Worm (Caenorhabditis elegans) whole organism, L3 larva: Measurements from ENCODE around the gene spe-19.

Experiments used
- R02D3.7 ChIP-seq: fragments of 150-350 bp; optimal IDR thresholded peaks from 2 replicates; lab custom pipeline; 2014; ENCODE audit warnings: missing biosample characterization, missing genetic modification characterization
- ZK546.5 ChIP-seq: sonication (generic microtip); optimal IDR thresholded peaks from 2 replicates; lab custom pipeline; 2017; ENCODE audit warnings: missing biosample characterization, missing genetic modification characterization
- aly-2 ChIP-seq: fragments of 150-350 bp; optimal IDR thresholded peaks from 2 replicates; lab custom pipeline; 2014; ENCODE audit warnings: missing biosample characterization, missing genetic modification characterization
- ama-1 ChIP-seq: fragments of 150-350 bp; optimal IDR thresholded peaks from 2 replicates; lab custom pipeline; 2018
- ceh-16 ChIP-seq: sonication (generic microtip); optimal IDR thresholded peaks from 2 replicates; lab custom pipeline; 2017; ENCODE audit warnings: missing biosample characterization, missing genetic modification characterization
- ceh-28 ChIP-seq: fragments of 150-350 bp; optimal IDR thresholded peaks from 2 replicates; lab custom pipeline; 2014; ENCODE audit warnings: missing biosample characterization, missing genetic modification reagents, missing genetic modification characterization
- ceh-82 ChIP-seq: fragments of 150-350 bp; optimal IDR thresholded peaks from 2 replicates; lab custom pipeline; 2014; ENCODE audit warnings: missing biosample characterization, missing genetic modification characterization
- egl-27 ChIP-seq: sonication (generic microtip); optimal IDR thresholded peaks from 4 replicates; lab custom pipeline; 2017; ENCODE audit warnings: missing biosample characterization, missing genetic modification reagents, missing genetic modification characterization
- egl-5 ChIP-seq: fragments of 150-350 bp; optimal IDR thresholded peaks from 2 replicates; lab custom pipeline; 2017; ENCODE audit warnings: missing biosample characterization, missing genetic modification reagents, missing genetic modification characterization, inconsistent platforms
- elt-1 ChIP-seq: fragments of 150-350 bp; optimal IDR thresholded peaks from 2 replicates; lab custom pipeline; 2014; ENCODE audit warnings: missing biosample characterization, missing genetic modification characterization
- elt-3 ChIP-seq, 3 experiments: fragments of 150-350 bp in 1 of 3; sonication (generic microtip) in 2 of 3; optimal IDR thresholded peaks; 2 replicates in 2 of 3; 4 replicates in 1 of 3; lab custom pipeline; 2014 to 2017; ENCODE audit warnings: missing biosample characterization in 3 of 3, missing genetic modification characterization in 3 of 3
- fkh-10 ChIP-seq: sonication (generic microtip); optimal IDR thresholded peaks from 2 replicates; lab custom pipeline; 2017; ENCODE audit warnings: missing biosample characterization, missing genetic modification reagents, missing genetic modification characterization
- fkh-2 ChIP-seq: fragments of 150-350 bp; optimal IDR thresholded peaks from 2 replicates; lab custom pipeline; 2014; ENCODE audit warnings: missing biosample characterization, missing genetic modification reagents, missing genetic modification characterization
- fos-1 ChIP-seq: fragments of 150-350 bp; optimal IDR thresholded peaks from 2 replicates; lab custom pipeline; 2014; ENCODE audit warnings: missing biosample characterization, missing genetic modification characterization
- hmg-11 ChIP-seq: sonication (generic microtip); optimal IDR thresholded peaks from 2 replicates; lab custom pipeline; 2016; ENCODE audit warnings: missing genetic modification characterization, missing compliant biosample characterization
- jun-1 ChIP-seq: fragments of 150-350 bp; optimal IDR thresholded peaks from 2 replicates; lab custom pipeline; 2014; ENCODE audit warnings: missing biosample characterization, missing genetic modification reagents, missing genetic modification characterization
- lin-15B ChIP-seq: fragments of 150-350 bp; optimal IDR thresholded peaks from 2 replicates; lab custom pipeline; 2014; ENCODE audit warnings: missing biosample characterization, missing genetic modification characterization
- lin-39 ChIP-seq: fragments of 150-350 bp; optimal IDR thresholded peaks from 2 replicates; lab custom pipeline; 2018; ENCODE audit warnings: missing biosample characterization, missing genetic modification reagents, missing genetic modification characterization
- lsy-12 ChIP-seq: sonication (generic microtip); optimal IDR thresholded peaks from 2 replicates; lab custom pipeline; 2016; ENCODE audit warnings: mild to moderate bottlenecking, missing genetic modification characterization, missing compliant biosample characterization
- mml-1 ChIP-seq: fragments of 150-350 bp; sonication (generic microtip); optimal IDR thresholded peaks from 3 replicates; lab custom pipeline; 2014; ENCODE audit warnings: missing biosample characterization, missing genetic modification characterization
- nfya-1 ChIP-seq: sonication (generic microtip); optimal IDR thresholded peaks from 2 replicates; lab custom pipeline; 2017; ENCODE audit warnings: missing genetic modification characterization, mild to moderate bottlenecking, missing compliant biosample characterization, antibody characterized with exemption, moderate library complexity; ENCODE audit not compliant: insufficient read depth
- nhr-12 ChIP-seq: fragments of 150-350 bp; optimal IDR thresholded peaks from 2 replicates; lab custom pipeline; 2014; ENCODE audit warnings: missing biosample characterization, missing genetic modification characterization
- nhr-23 ChIP-seq: fragments of 150-350 bp; optimal IDR thresholded peaks from 2 replicates; lab custom pipeline; 2014; ENCODE audit warnings: missing biosample characterization, missing genetic modification reagents, missing genetic modification characterization
- nhr-237 ChIP-seq: fragments of 150-350 bp; optimal IDR thresholded peaks from 2 replicates; lab custom pipeline; 2014; ENCODE audit warnings: missing biosample characterization, missing genetic modification characterization
- nhr-25 ChIP-seq: sonication (generic microtip); optimal IDR thresholded peaks from 2 replicates; lab custom pipeline; 2017; ENCODE audit warnings: missing biosample characterization, missing genetic modification characterization
- nhr-28 ChIP-seq: fragments of 150-350 bp; optimal IDR thresholded peaks from 2 replicates; lab custom pipeline; 2014; ENCODE audit warnings: missing biosample characterization, missing genetic modification characterization
- nhr-43 ChIP-seq: sonication (generic microtip); optimal IDR thresholded peaks from 2 replicates; lab custom pipeline; 2016; ENCODE audit warnings: mild to moderate bottlenecking, missing genetic modification characterization, missing compliant biosample characterization; ENCODE audit not compliant: poor library complexity, severe bottlenecking
- nhr-67 ChIP-seq: fragments of 150-350 bp; optimal IDR thresholded peaks from 2 replicates; lab custom pipeline; 2014; ENCODE audit warnings: missing biosample characterization, missing genetic modification characterization
- nhr-76 ChIP-seq: fragments of 150-350 bp; sonication (generic microtip); optimal IDR thresholded peaks from 5 replicates; lab custom pipeline; 2014; ENCODE audit warnings: missing biosample characterization, missing genetic modification characterization
- nhr-77 ChIP-seq: fragments of 150-350 bp; optimal IDR thresholded peaks from 2 replicates; lab custom pipeline; 2014; ENCODE audit warnings: missing biosample characterization, missing genetic modification characterization
- pha-4 ChIP-seq: fragments of 150-350 bp; optimal IDR thresholded peaks from 2 replicates; lab custom pipeline; 2014; ENCODE audit warnings: missing biosample characterization, missing genetic modification reagents, missing genetic modification characterization
- sea-2 ChIP-seq: fragments of 150-350 bp; sonication (generic microtip); optimal IDR thresholded peaks from 4 replicates; lab custom pipeline; 2014; ENCODE audit warnings: missing biosample characterization, missing genetic modification reagents, missing genetic modification characterization
- snpc-4 ChIP-seq: fragments of 150-350 bp; optimal IDR thresholded peaks from 2 replicates; lab custom pipeline; 2014; ENCODE audit warnings: missing biosample characterization, missing genetic modification characterization
- unc-39 ChIP-seq: sonication (generic microtip); optimal IDR thresholded peaks from 4 replicates; lab custom pipeline; 2017; ENCODE audit warnings: missing biosample characterization, missing genetic modification characterization
- unc-62 ChIP-seq: fragments of 150-350 bp; sonication (generic microtip); optimal IDR thresholded peaks from 4 replicates; lab custom pipeline; 2014; ENCODE audit warnings: missing biosample characterization, missing genetic modification reagents, missing genetic modification characterization
- zag-1 ChIP-seq: fragments of 150-350 bp; optimal IDR thresholded peaks from 2 replicates; lab custom pipeline; 2014; ENCODE audit warnings: missing biosample characterization, missing genetic modification characterization
- ztf-11 ChIP-seq: fragments of 150-350 bp; optimal IDR thresholded peaks from 2 replicates; lab custom pipeline; 2014; ENCODE audit warnings: missing biosample characterization, missing genetic modification characterization

The spe-19 gene

DNA sequence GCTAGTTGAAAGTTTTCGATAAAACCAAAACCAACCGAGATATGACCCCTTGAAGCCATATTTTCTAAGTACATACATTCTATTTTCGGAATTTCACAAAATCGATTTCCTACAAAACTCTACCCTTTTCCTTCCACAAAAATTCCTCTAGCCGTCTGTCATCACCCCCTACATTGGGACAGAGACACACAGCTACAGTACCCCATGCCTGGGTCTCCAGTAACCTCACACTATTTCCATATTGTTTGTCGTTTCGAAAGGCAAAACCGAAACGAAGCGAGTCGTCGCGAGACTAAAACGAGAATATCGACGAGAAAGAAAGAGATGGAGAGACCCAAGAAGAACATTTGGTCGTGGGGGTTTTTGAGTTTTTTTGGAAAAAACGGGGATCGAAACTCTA lies 21.2 kb upstream of the spe-19 start:
- peak; percentile 70 for TF ChIP-seq pha-4
- TF ChIP-seq egl-5, result no peak
- no peak for TF ChIP-seq jun-1 (tag; lab: Kevin White, UChicago)
- no peak for TF ChIP-seq nhr-237 (tag; lab: Kevin White, UChicago)
- TF ChIP-seq nhr-25 (tag; lab: Kevin White, UChicago), result no peak
- TF ChIP-seq ceh-82, result no peak
- peak; percentile 28 for TF ChIP-seq nfya-1 (tag; lab: Kevin White, UChicago)
- no peak for TF ChIP-seq nhr-28
- TF ChIP-seq zag-1, result no peak
- no peak for TF ChIP-seq lsy-12 (tag; lab: Kevin White, UChicago)
- TF ChIP-seq hmg-11 (tag; lab: Kevin White, UChicago), result no peak
- no peak for TF ChIP-seq ama-1
- no peak for TF ChIP-seq ZK546.5 (tag; lab: Kevin White, UChicago)

ce11 chrV:20067075-20067474 lies 19.9 kb upstream of the spe-19 start:
- TF ChIP-seq fkh-10 (GFP tag; lab: Kevin White, UChicago), result no peak
- TF ChIP-seq nfya-1 (tag; lab: Kevin White, UChicago), result no peak
- TF ChIP-seq nhr-12 (tag; lab: Kevin White, UChicago), result no peak
- no peak for TF ChIP-seq nhr-23 (tag; lab: Kevin White, UChicago)
- TF ChIP-seq nhr-43 (tag; lab: Kevin White, UChicago), result no peak
- TF ChIP-seq elt-1 (tag; lab: Kevin White, UChicago), result no peak
- no peak for TF ChIP-seq ceh-16
- TF ChIP-seq unc-62 (GFP tag; lab: Kevin White, UChicago), result no peak
- TF ChIP-seq nhr-67, result no peak
- no peak for TF ChIP-seq elt-3 (tag; optimal IDR thresholded peaks at IDR 0.05; lab: Kevin White, UChicago)
- TF ChIP-seq fkh-2, result no peak
- no peak for TF ChIP-seq sea-2 (GFP tag; lab: Kevin White, UChicago)
- no peak for TF ChIP-seq fos-1 (tag; lab: Kevin White, UChicago)
- no peak for TF ChIP-seq pha-4
- no peak for TF ChIP-seq aly-2 (tag; lab: Kevin White, UChicago)
- TF ChIP-seq R02D3.7 (tag; lab: Kevin White, UChicago), result no peak
- TF ChIP-seq nhr-77 (tag; lab: Kevin White, UChicago), result no peak

- no peak for TF ChIP-seq lin-15B
- no peak for TF ChIP-seq nhr-76
- no peak for TF ChIP-seq nhr-43 (tag; lab: Kevin White, UChicago)
- TF ChIP-seq nhr-67, result no peak
- TF ChIP-seq mml-1 (tag; lab: Kevin White, UChicago), result no peak
- TF ChIP-seq nhr-23 (tag; lab: Kevin White, UChicago), result no peak
- TF ChIP-seq lin-39 (tag; lab: Kevin White, UChicago), result no peak
- no peak for TF ChIP-seq egl-27 (tag; lab: Kevin White, UChicago)
- no peak for TF ChIP-seq fos-1 (tag; lab: Kevin White, UChicago)
- TF ChIP-seq ama-1, result no peak
- TF ChIP-seq sea-2 (GFP tag; lab: Kevin White, UChicago), result no peak
- TF ChIP-seq ceh-16, result no peak
- TF ChIP-seq ceh-28 (tag; lab: Kevin White, UChicago), result no peak
- no peak for TF ChIP-seq nhr-237 (tag; lab: Kevin White, UChicago)
Measured at ce11 chrV:20065096-20065495, 17.9 kb upstream of the spe-19 start.

DNA sequence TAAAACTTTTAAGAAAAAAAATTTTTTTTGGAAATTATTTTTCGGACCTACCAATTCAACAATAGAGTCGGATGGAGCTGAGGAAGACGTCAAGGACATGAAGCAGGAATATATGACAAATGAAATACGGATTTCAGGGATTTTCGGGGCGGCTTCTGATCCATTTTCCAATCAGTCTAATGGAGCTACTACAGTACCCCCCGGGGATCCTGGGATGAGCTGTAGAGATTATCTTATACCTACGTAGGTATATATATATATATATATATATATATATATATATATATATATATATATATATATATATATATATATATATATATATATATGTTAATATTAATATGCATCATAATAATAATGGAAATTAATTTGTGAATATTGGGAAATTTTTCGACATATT lies 16.9 kb upstream of the spe-19 start, which contains the start of gene ttx-1:
Gene ttx-1, minus strand, starts transcription at position 101 of the 400 bp plus-strand sequence.
- TF ChIP-seq fos-1 (tag; lab: Kevin White, UChicago) (no peak), snpc-4 (tag; lab: Kevin White, UChicago) (no peak), unc-39 (no peak), sea-2 (GFP tag; lab: Kevin White, UChicago) (no peak), ama-1 (no peak), nhr-25 (tag; lab: Kevin White, UChicago) (no peak), mml-1 (tag; lab: Kevin White, UChicago) (no peak), ztf-11 (tag; lab: Kevin White, UChicago) (no peak)
